Worm (Caenorhabditis elegans) whole organism, L2 larva: ENCODE measurements around the gene C04G6.11.
"Not testable (repeated sequence)": the region's sequence is repeated elsewhere in the genome, so short reads cannot be mapped to it uniquely, and the experiment has no call there.

Source experiments
- C34F6.9 ChIP-seq: fragments of 150-350 bp; optimal IDR thresholded peaks from 2 replicates; lab custom pipeline; 2014; ENCODE audit warnings: missing biosample characterization, missing genetic modification characterization
- F13H6.1 ChIP-seq: sonication (generic microtip); optimal IDR thresholded peaks from 2 replicates; lab custom pipeline; 2016; ENCODE audit warnings: missing genetic modification characterization, missing compliant biosample characterization
- R02D3.7 ChIP-seq: fragments of 150-350 bp; optimal IDR thresholded peaks from 2 replicates; lab custom pipeline; 2014; ENCODE audit warnings: missing biosample characterization, missing genetic modification characterization
- Y55F3AM.14 ChIP-seq: fragments of 200-800 bp; sonication (Bioruptor generic); optimal IDR thresholded peaks from 2 replicates; lab custom pipeline; 2018; ENCODE audit warnings: mild to moderate bottlenecking, missing genetic modification characterization, missing compliant biosample characterization
- ama-1 ChIP-seq: fragments of 150-350 bp; optimal IDR thresholded peaks from 2 replicates; lab custom pipeline; 2018; ENCODE audit warnings: inconsistent platforms
- blmp-1 ChIP-seq: sonication (generic microtip); optimal IDR thresholded peaks from 2 replicates; lab custom pipeline; 2017; ENCODE audit warnings: missing genetic modification characterization, mild to moderate bottlenecking, missing compliant biosample characterization, antibody characterized with exemption, moderate library complexity; ENCODE audit not compliant: insufficient read depth
- crh-2 ChIP-seq: sonication (generic microtip); optimal IDR thresholded peaks from 2 replicates; lab custom pipeline; 2017; ENCODE audit warnings: missing biosample characterization, missing genetic modification characterization
- egl-27 ChIP-seq: sonication (generic microtip); optimal IDR thresholded peaks from 3 replicates; lab custom pipeline; 2017; ENCODE audit warnings: missing biosample characterization, missing genetic modification reagents, missing genetic modification characterization
- fos-1 ChIP-seq: fragments of 150-350 bp; optimal IDR thresholded peaks from 2 replicates; lab custom pipeline; 2014; ENCODE audit warnings: missing biosample characterization, missing genetic modification characterization
- gmeb-1 ChIP-seq: fragments of 150-350 bp; optimal IDR thresholded peaks from 2 replicates; lab custom pipeline; 2014; ENCODE audit warnings: missing biosample characterization, missing genetic modification characterization
- lin-11 ChIP-seq: fragments of 150-350 bp; sonication (generic microtip); optimal IDR thresholded peaks from 2 replicates; lab custom pipeline; 2014; ENCODE audit warnings: missing biosample characterization, missing genetic modification characterization, inconsistent platforms, mixed read lengths
- lin-13 ChIP-seq: fragments of 150-350 bp; optimal IDR thresholded peaks from 2 replicates; lab custom pipeline; 2014; ENCODE audit warnings: missing biosample characterization, missing genetic modification reagents, missing genetic modification characterization
- lsy-2 ChIP-seq, 2 experiments: fragments of 150-350 bp in 1 of 2; sonication (generic microtip) in 1 of 2; optimal IDR thresholded peaks; 2 replicates each; lab custom pipeline; 2014 to 2017; ENCODE audit warnings: missing biosample characterization in 2 of 2, missing genetic modification characterization in 2 of 2
- mab-5 ChIP-seq: fragments of 150-350 bp; optimal IDR thresholded peaks from 2 replicates; lab custom pipeline; 2014; ENCODE audit warnings: missing biosample characterization, missing genetic modification characterization
- mdl-1 ChIP-seq, 2 experiments: fragments of 150-350 bp in 1 of 2; sonication (generic microtip) in 1 of 2; optimal IDR thresholded peaks; 2 replicates each; lab custom pipeline; 2017; ENCODE audit warnings: missing biosample characterization in 2 of 2, missing genetic modification characterization in 2 of 2
- nhr-129 ChIP-seq: fragments of 150-350 bp; optimal IDR thresholded peaks from 2 replicates; lab custom pipeline; 2014; ENCODE audit warnings: missing biosample characterization, missing genetic modification characterization
- nhr-21 ChIP-seq: fragments of 150-350 bp; optimal IDR thresholded peaks from 2 replicates; lab custom pipeline; 2014; ENCODE audit warnings: missing biosample characterization, missing genetic modification characterization
- nhr-23 ChIP-seq: fragments of 150-350 bp; optimal IDR thresholded peaks from 2 replicates; lab custom pipeline; 2014; ENCODE audit warnings: missing biosample characterization, missing genetic modification reagents, missing genetic modification characterization
- nhr-237 ChIP-seq: fragments of 150-350 bp; optimal IDR thresholded peaks from 2 replicates; lab custom pipeline; 2014; ENCODE audit warnings: missing biosample characterization, missing genetic modification characterization
- nhr-25 ChIP-seq: fragments of 150-350 bp; sonication (generic microtip); optimal IDR thresholded peaks from 3 replicates; lab custom pipeline; 2014; ENCODE audit warnings: missing biosample characterization, missing genetic modification characterization
- nhr-77 ChIP-seq: fragments of 150-350 bp; optimal IDR thresholded peaks from 2 replicates; lab custom pipeline; 2014; ENCODE audit warnings: missing biosample characterization, missing genetic modification characterization
- sem-4 ChIP-seq: fragments of 150-350 bp; optimal IDR thresholded peaks from 2 replicates; lab custom pipeline; 2014; ENCODE audit warnings: missing biosample characterization, missing genetic modification reagents, missing genetic modification characterization
- skn-1 ChIP-seq: sonication (generic microtip); optimal IDR thresholded peaks from 2 replicates; lab custom pipeline; 2017; ENCODE audit warnings: missing biosample characterization, missing genetic modification characterization
- sma-3 ChIP-seq: sonication (generic microtip); optimal IDR thresholded peaks from 2 replicates; lab custom pipeline; 2016; ENCODE audit warnings: missing genetic modification reagents, missing genetic modification characterization, missing compliant biosample characterization
- sma-9 ChIP-seq, 2 experiments: fragments of 150-350 bp in 1 of 2; sonication (generic microtip) in 1 of 2; optimal IDR thresholded peaks; 2 replicates each; lab custom pipeline; 2014 to 2016; ENCODE audit warnings: missing genetic modification characterization in 2 of 2, mild to moderate bottlenecking in 1 of 2, missing biosample characterization in 1 of 2, missing compliant biosample characterization in 1 of 2, missing genetic modification reagents in 1 of 2, moderate library complexity in 1 of 2
- unc-39 ChIP-seq: fragments of 150-350 bp; optimal IDR thresholded peaks from 2 replicates; lab custom pipeline; 2014; ENCODE audit warnings: missing biosample characterization, missing genetic modification characterization
- unc-55 ChIP-seq: fragments of 150-350 bp; sonication (generic microtip); optimal IDR thresholded peaks from 3 replicates; lab custom pipeline; 2014; ENCODE audit warnings: missing biosample characterization, missing genetic modification reagents, missing genetic modification characterization
- zag-1 ChIP-seq: fragments of 150-350 bp; optimal IDR thresholded peaks from 2 replicates; lab custom pipeline; 2014; ENCODE audit warnings: missing biosample characterization, missing genetic modification characterization
- ztf-1 ChIP-seq: fragments of 200-800 bp; sonication (Bioruptor generic); conservative IDR thresholded peaks from 2 replicates; pipeline ENCODE4 v1.3.6; 2022; ENCODE audit warnings: missing genetic modification characterization, missing compliant biosample characterization
- ztf-11 ChIP-seq: sonication (generic microtip); optimal IDR thresholded peaks from 2 replicates; lab custom pipeline; 2017; ENCODE audit warnings: missing biosample characterization, missing genetic modification characterization
- ztf-4 ChIP-seq: fragments of 150-350 bp; optimal IDR thresholded peaks from 2 replicates; lab custom pipeline; 2014; ENCODE audit warnings: missing biosample characterization, missing genetic modification characterization

Gene C04G6.11

DNA sequence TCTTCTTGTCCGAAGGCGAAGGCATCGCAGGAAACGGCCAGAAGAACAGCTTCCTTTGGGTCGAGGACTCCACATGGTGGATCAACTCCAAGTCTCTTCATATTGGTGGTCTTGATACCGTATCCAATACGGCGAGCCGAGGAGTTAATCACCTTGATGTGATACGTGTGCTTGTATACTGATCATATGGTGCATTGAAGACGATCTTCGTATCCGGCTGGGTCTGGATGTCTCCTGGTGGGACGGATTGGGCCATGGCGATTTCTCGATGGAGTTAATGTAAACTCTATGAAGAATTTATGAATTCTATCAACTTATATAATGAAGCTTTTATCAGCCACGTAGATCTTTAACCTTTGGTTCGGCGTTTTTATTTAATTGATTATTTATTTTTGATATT, 11.6 kb upstream of the C04G6.11 start, which contains the start of gene msp-74:
Gene msp-74, minus strand, starts transcription at position 101 of the 400 bp plus-strand sequence.
- not testable (repeated sequence) for TF ChIP-seq R02D3.7 (tag; lab: Kevin White, UChicago); C34F6.9 (tag; lab: Kevin White, UChicago); ztf-1 (GFP tag; lab: Robert Waterston, UW)

DNA sequence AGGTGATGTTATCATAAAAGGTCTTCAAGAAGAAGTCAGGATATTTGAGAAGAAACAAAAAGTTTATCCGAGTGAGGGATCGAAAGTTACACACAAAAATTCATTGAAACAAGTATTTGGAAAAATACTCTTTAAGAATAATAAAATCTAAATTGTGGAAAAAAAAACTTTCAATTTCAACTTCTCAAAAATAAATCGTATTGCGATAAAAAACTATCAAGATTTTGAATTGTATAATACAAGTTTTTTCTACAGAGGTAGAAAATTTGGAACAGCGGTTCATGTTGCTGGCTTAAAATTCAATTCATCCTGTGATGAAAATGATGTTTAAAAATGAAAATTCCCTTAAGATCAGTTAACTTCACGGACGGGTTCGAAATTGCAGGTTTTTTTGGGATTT, 8.4 kb upstream of the C04G6.11 start, which contains the start of gene F09C12.8:
Gene F09C12.8, plus strand, starts transcription at position 301 of the 400 bp plus-strand sequence.
- TF ChIP-seq Y55F3AM.14 (GFP tag; lab: Kevin White, UChicago) = no peak
- no peak for TF ChIP-seq zag-1 (tag; lab: Kevin White, UChicago)
- TF ChIP-seq egl-27 (tag; lab: Kevin White, UChicago) = no peak
- TF ChIP-seq, all 48 proteins: peak for 0

DNA sequence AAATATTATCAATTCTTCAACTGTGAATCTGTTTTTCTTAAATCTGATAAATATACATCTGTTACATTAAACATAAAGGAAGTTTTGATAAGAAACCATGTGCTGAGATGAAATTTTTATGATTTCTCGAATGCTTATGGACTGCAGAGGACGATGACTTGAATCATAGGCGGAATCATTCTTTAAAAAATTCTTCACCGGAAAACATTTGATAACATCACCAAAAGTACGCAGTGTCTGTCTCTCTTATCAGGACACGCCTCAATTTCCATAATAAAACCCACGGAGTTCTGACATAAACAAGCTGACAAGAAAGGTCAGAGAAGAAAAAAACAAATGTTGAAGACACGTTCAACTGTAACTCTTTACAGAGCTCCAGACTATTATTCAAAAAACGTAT, 6.1 kb upstream of the C04G6.11 start, which contains the start of gene F09C12.2:
Gene F09C12.2, plus strand, starts transcription at position 320 of the 400 bp plus-strand sequence.
- TF ChIP-seq fos-1 (tag; lab: Kevin White, UChicago) (peak; percentile 14), ztf-11 (tag; lab: Kevin White, UChicago) (no peak), mdl-1 (tag; optimal IDR thresholded peaks at IDR 0.05; lab: Kevin White, UChicago) (no peak)

DNA sequence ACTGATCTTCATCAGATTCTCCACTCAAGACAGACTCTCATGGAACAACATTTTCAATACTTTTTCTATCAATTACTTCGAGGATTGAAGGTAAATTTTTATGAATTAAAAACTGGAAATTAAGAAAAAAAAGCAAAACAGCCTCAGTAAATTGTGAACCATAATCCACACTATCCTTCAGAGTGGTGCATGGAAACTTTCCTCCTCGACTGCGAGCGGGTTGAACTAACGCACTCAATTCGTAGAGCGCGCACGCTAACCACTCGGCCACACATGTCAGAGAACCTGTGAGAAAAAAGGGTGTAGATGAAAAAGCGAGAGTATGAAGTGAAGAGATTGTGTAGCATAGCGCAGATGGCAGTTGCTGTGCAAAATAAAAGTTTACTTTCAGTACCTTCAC, 1.4 kb upstream of the C04G6.11 start:
- TF ChIP-seq nhr-25 (no peak), sem-4 (tag; lab: Kevin White, UChicago) (peak; percentile 1), sma-9 (GFP tag; optimal IDR thresholded peaks at IDR 0.05; lab: Kevin White, UChicago) (peak; percentile 82), sma-9 (tag; optimal IDR thresholded peaks at IDR 0.05; lab: Kevin White, UChicago) (no peak), C34F6.9 (tag; lab: Kevin White, UChicago) (peak; percentile 52), zag-1 (tag; lab: Kevin White, UChicago) (peak; percentile 43), mab-5 (tag; lab: Kevin White, UChicago) (peak; percentile 23), unc-55 (GFP tag; lab: Kevin White, UChicago) (peak; percentile 79), fos-1 (tag; lab: Kevin White, UChicago) (peak; percentile 79), ztf-4 (peak; percentile 36), Y55F3AM.14 (GFP tag; lab: Kevin White, UChicago) (peak; percentile 61), gmeb-1 (tag; lab: Kevin White, UChicago) (peak; percentile 67), nhr-237 (tag; lab: Kevin White, UChicago) (no peak), ama-1 (no peak), sma-3 (GFP tag; lab: Kevin White, UChicago) (peak; percentile 57), lsy-2 (tag; optimal IDR thresholded peaks at IDR 0.05; lab: Kevin White, UChicago) (peak in 1 of 2 experiments; percentile 49), lin-13 (GFP tag; lab: Kevin White, UChicago) (peak; percentile 63), lin-11 (tag; lab: Kevin White, UChicago) (peak; percentile 33), blmp-1 (tag; lab: Kevin White, UChicago) (peak; percentile 35), egl-27 (tag; lab: Kevin White, UChicago) (peak; percentile 53), F13H6.1 (tag; lab: Kevin White, UChicago) (peak; percentile 52), nhr-77 (tag; lab: Kevin White, UChicago) (no peak), nhr-21 (peak; percentile 85), nhr-129 (tag; lab: Kevin White, UChicago) (peak; percentile 94), mdl-1 (tag; optimal IDR thresholded peaks at IDR 0.05; lab: Kevin White, UChicago) (peak in 1 of 2 experiments; percentile 4), skn-1 (tag; lab: Kevin White, UChicago) (no peak), crh-2 (tag; lab: Kevin White, UChicago) (peak; percentile 70), nhr-23 (no peak)

DNA sequence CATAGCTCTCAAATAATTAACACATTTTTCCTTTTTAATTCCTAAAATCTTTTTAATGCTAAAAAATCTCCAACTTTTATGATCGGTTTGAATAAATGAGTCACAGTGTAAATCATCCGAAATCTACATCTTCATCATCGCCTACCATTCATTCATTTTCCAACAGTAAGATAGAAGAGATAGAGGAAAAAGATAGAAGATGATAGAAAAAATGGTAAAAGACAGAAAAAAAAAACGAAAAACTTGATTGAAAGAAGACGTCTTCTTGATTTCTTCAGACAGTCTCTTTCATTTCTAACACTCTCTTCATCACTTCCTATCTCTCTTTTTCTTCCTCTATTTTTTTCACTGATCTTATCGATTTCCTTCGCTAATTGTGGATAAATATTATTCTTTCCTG, 445 bp downstream of the C04G6.11 start:
- TF ChIP-seq blmp-1 (tag; lab: Kevin White, UChicago) (peak; percentile 46), ztf-11 (tag; lab: Kevin White, UChicago) (no peak), mdl-1 (tag; optimal IDR thresholded peaks at IDR 0.05; lab: Kevin White, UChicago) (no peak), unc-55 (GFP tag; lab: Kevin White, UChicago) (no peak), unc-39 (no peak), lsy-2 (tag; optimal IDR thresholded peaks at IDR 0.05; lab: Kevin White, UChicago) (no peak), nhr-23 (no peak), egl-27 (tag; lab: Kevin White, UChicago) (no peak), fos-1 (tag; lab: Kevin White, UChicago) (peak; percentile 34), C34F6.9 (tag; lab: Kevin White, UChicago) (no peak)
